Fruit fly (Drosophila melanogaster): ENCODE measurements around the gene CG10340.

CG10340 gene

DNA sequence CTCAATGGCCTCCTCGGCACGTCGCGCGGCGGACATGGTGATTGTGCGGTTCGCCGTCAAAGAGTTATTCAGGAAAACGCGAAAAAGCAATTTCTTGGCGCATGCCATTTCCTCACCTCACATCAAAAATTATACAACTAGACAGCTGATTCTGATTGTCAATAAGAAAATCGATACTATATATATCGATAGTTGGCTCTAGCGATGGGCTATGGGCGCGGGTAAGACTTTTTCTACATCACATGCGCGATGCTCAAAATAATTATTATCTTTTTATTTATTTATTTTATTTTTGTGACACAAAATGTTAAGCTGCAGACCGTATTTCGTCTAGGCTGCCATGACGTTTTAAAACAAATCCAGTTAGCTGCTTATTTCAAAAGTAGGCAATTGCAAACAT lies at the start of gene CG10340:
Gene CG10340 (minus strand): TSS at position 151 of the 400 bp plus-strand sequence.
- no peak for TF ChIP-seq insv (optimal IDR thresholded peaks at IDR 0.05)
- no peak for TF ChIP-seq Sin3A (optimal IDR thresholded peaks at IDR 0.05)
- TF ChIP-seq ttk (optimal IDR thresholded peaks at IDR 0.05): no peak
- no peak for TF ChIP-seq h (optimal IDR thresholded peaks at IDR 0.05)
- TF ChIP-seq Myc (optimal IDR thresholded peaks at IDR 0.05): no peak
- no peak for TF ChIP-seq psq (optimal IDR thresholded peaks at IDR 0.05)

- TF ChIP-seq ttk (optimal IDR thresholded peaks at IDR 0.05) (no peak), psq (optimal IDR thresholded peaks at IDR 0.05) (no peak), insv (optimal IDR thresholded peaks at IDR 0.05) (no peak), Myc (optimal IDR thresholded peaks at IDR 0.05) (no peak), h (optimal IDR thresholded peaks at IDR 0.05) (no peak), Sin3A (optimal IDR thresholded peaks at IDR 0.05) (no peak)
Measured at dm6 chr3R:16661693-16662092, 47.5 kb upstream of the CG10340 start.

- TF ChIP-seq insv (optimal IDR thresholded peaks at IDR 0.05) (no peak), ttk (optimal IDR thresholded peaks at IDR 0.05) (no peak), Sin3A (optimal IDR thresholded peaks at IDR 0.05) (no peak), h (optimal IDR thresholded peaks at IDR 0.05) (no peak), Myc (optimal IDR thresholded peaks at IDR 0.05) (no peak), psq (optimal IDR thresholded peaks at IDR 0.05) (no peak)
Measured at dm6 chr3R:16655494-16656493, 41.6 kb upstream of the CG10340 start, which contains the start of gene modSP. Gene modSP, minus strand, starts transcription at chr3R:16655662.

- TF ChIP-seq h (optimal IDR thresholded peaks at IDR 0.05): no peak
- TF ChIP-seq Sin3A (optimal IDR thresholded peaks at IDR 0.05): no peak
- TF ChIP-seq insv (optimal IDR thresholded peaks at IDR 0.05): no peak
- TF ChIP-seq Myc (optimal IDR thresholded peaks at IDR 0.05): no peak
- TF ChIP-seq ttk (optimal IDR thresholded peaks at IDR 0.05): no peak
- no peak for TF ChIP-seq psq (optimal IDR thresholded peaks at IDR 0.05)
Measured at dm6 chr3R:16655000-16655493, 40.9 kb upstream of the CG10340 start.

dm6 chr3R:16652091-16652490 lies 37.9 kb upstream of the CG10340 start, which contains the start of gene CG14907:
Gene CG14907, minus strand, starts transcription at chr3R:16652319.
- no peak for TF ChIP-seq h (optimal IDR thresholded peaks at IDR 0.05)
- TF ChIP-seq Myc (optimal IDR thresholded peaks at IDR 0.05): no peak
- TF ChIP-seq ttk (optimal IDR thresholded peaks at IDR 0.05): no peak
- TF ChIP-seq psq (optimal IDR thresholded peaks at IDR 0.05): no peak
- no peak for TF ChIP-seq Sin3A (optimal IDR thresholded peaks at IDR 0.05)
- TF ChIP-seq insv (optimal IDR thresholded peaks at IDR 0.05): no peak

DNA sequence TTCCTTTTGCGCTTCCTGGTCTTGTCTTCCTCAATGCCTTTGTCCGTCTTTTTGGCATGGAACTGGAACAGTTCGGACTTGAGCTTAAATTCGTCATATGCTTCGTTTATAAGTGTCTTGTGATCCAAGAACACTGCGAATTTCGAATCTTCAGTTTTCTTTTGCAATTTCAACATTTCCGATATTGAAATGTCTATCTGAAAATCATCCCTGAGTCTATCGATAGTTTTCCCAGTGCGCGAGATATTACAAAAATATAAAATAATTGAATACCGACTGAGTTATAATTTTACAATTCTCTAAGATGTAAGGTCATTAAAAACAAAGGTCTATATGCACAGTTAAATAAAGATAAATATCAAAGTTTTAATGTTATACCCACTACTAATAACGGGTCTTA lies 36.8 kb upstream of the CG10340 start, which contains the start of gene Mettl4:
Gene Mettl4 (minus strand): TSS at position 208 of the 400 bp plus-strand sequence.
- TF ChIP-seq psq (optimal IDR thresholded peaks at IDR 0.05) (no peak), insv (optimal IDR thresholded peaks at IDR 0.05) (no peak), h (optimal IDR thresholded peaks at IDR 0.05) (no peak), Sin3A (optimal IDR thresholded peaks at IDR 0.05) (no peak), Myc (optimal IDR thresholded peaks at IDR 0.05) (no peak), ttk (optimal IDR thresholded peaks at IDR 0.05) (no peak)

- TF ChIP-seq ttk (optimal IDR thresholded peaks at IDR 0.05) (no peak), Myc (optimal IDR thresholded peaks at IDR 0.05) (no peak), h (optimal IDR thresholded peaks at IDR 0.05) (no peak), insv (optimal IDR thresholded peaks at IDR 0.05) (no peak), Sin3A (optimal IDR thresholded peaks at IDR 0.05) (no peak), psq (optimal IDR thresholded peaks at IDR 0.05) (no peak)
Measured at dm6 chr3R:16649282-16649681, 35.1 kb upstream of the CG10340 start.

dm6 chr3R:16647716-16648016 lies 33.5 kb upstream of the CG10340 start:
- TF ChIP-seq psq (optimal IDR thresholded peaks at IDR 0.05): no peak
- no peak for TF ChIP-seq Sin3A (optimal IDR thresholded peaks at IDR 0.05)
- no peak for TF ChIP-seq ttk (optimal IDR thresholded peaks at IDR 0.05)
- TF ChIP-seq insv (optimal IDR thresholded peaks at IDR 0.05): no peak
- no peak for TF ChIP-seq h (optimal IDR thresholded peaks at IDR 0.05)
- no peak for TF ChIP-seq Myc (optimal IDR thresholded peaks at IDR 0.05)

- TF ChIP-seq Sin3A (optimal IDR thresholded peaks at IDR 0.05) (no peak), h (optimal IDR thresholded peaks at IDR 0.05) (no peak), insv (optimal IDR thresholded peaks at IDR 0.05) (no peak), psq (optimal IDR thresholded peaks at IDR 0.05) (no peak), ttk (optimal IDR thresholded peaks at IDR 0.05) (no peak), Myc (optimal IDR thresholded peaks at IDR 0.05) (no peak)
Measured at dm6 chr3R:16646952-16647715, 32.9 kb upstream of the CG10340 start, which contains the start of the genes CG10324 and CCT3. Gene CG10324, minus strand, starts transcription at chr3R:16647004. Gene CCT3, plus strand, starts transcription at chr3R:16647605.

- TF ChIP-seq h (optimal IDR thresholded peaks at IDR 0.05) (no peak), insv (optimal IDR thresholded peaks at IDR 0.05) (no peak), Sin3A (optimal IDR thresholded peaks at IDR 0.05) (no peak), ttk (optimal IDR thresholded peaks at IDR 0.05) (no peak), Myc (optimal IDR thresholded peaks at IDR 0.05) (no peak), psq (optimal IDR thresholded peaks at IDR 0.05) (no peak)
Measured at dm6 chr3R:16643591-16643990, 29.4 kb upstream of the CG10340 start, which contains the start of gene Arl6IP1. Gene Arl6IP1, plus strand, starts transcription at chr3R:16643605.

dm6 chr3R:16640005-16640408 lies 25.8 kb upstream of the CG10340 start, which contains the start of gene nonA-l:
Gene nonA-l, plus strand, starts transcription at chr3R:16640205.
- TF ChIP-seq insv (optimal IDR thresholded peaks at IDR 0.05) (no peak), psq (optimal IDR thresholded peaks at IDR 0.05) (no peak), Myc (optimal IDR thresholded peaks at IDR 0.05) (no peak), ttk (optimal IDR thresholded peaks at IDR 0.05) (no peak), Sin3A (optimal IDR thresholded peaks at IDR 0.05) (no peak), h (optimal IDR thresholded peaks at IDR 0.05) (no peak)
